Fruit fly (Drosophila melanogaster): ENCODE data around the gene Tsp66E.

The Tsp66E gene

DNA sequence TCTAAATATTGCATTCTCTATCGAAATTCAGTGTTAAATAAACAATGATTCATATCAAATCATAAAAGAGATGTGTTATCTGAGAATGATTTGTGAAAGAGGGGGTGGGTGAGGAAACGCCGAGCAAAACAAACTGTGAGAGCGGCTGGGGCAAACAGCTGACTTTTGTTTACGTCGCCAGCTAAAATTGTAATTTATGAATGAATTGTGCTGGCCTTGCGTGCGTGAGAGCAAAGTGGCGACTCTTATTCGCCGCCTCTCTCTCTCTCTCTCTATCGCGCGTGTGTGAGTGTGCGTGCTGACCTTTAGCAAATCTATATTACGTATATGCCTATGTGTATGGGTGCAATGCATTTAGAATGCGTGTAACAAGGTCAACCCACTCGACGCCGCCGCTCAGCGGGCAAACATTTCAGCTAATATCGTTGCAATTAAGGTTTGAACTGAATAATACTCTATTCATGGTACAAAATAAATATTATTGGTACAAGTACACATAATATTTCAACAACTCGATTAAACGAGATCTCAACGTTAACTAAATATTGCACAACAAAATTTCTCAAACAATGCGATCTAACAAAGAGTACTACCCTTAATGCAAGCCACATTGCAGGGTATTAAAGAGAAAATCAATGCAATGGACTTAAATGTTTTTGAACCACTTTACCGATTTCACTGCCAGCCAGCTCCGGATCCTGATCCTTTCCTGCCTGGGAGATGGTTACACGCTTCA lies 66.5 kb downstream of the Tsp66E start:
- no peak for TF ChIP-seq ttk (optimal IDR thresholded peaks at IDR 0.05)
- no peak for TF ChIP-seq psq (optimal IDR thresholded peaks at IDR 0.05)
- TF ChIP-seq insv (optimal IDR thresholded peaks at IDR 0.05): no peak
- no peak for TF ChIP-seq Sin3A (optimal IDR thresholded peaks at IDR 0.05)
- TF ChIP-seq h (optimal IDR thresholded peaks at IDR 0.05): no peak
- no peak for TF ChIP-seq Myc (optimal IDR thresholded peaks at IDR 0.05)

DNA sequence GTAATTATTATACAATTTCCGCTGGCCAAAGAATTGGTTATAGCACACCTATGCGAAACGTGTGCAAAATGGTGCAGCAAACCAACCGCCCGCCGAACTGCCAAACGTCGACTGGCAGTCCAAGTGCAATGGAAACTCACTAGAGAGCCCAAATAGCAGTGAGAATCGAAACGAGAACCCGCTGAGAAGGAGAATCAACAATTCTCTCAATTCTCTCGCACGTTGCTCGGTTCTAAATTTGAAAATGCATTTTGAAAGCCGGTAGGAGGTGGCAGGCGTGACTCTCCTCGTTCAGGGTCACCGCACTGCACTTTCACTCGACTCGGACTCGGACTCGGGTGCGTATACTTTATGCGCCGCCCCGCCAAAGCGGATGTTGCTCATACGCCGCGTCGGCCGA lies 67.5 kb downstream of the Tsp66E start, which contains the start of gene CG5644:
Gene CG5644 (minus strand): TSS at position 101 of the 400 bp plus-strand sequence.
- TF ChIP-seq h (optimal IDR thresholded peaks at IDR 0.05) (no peak), insv (optimal IDR thresholded peaks at IDR 0.05) (no peak), Sin3A (optimal IDR thresholded peaks at IDR 0.05) (no peak), Myc (optimal IDR thresholded peaks at IDR 0.05) (no peak), psq (optimal IDR thresholded peaks at IDR 0.05) (no peak), ttk (optimal IDR thresholded peaks at IDR 0.05) (no peak)

DNA sequence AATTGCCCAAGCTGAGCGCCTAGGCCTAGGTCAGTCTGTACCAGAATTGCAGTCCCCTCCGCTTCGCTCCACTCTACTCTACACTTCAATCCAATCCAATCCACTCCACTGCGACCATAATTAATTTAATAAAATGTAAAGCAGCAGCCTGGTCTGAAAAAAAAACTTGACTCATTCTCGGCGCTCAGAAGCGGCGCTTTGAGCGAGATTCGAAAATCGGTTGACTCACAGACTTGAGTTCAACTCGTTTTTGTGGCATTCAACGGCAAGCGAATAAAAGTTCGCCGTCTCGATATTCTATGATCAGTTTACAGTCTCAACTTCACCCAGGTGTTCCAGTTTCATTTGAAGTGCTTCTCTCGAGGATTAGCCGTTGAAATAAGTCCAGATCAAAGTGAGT lies 69.2 kb downstream of the Tsp66E start, which contains the start of gene CG13314:
Gene CG13314 (plus strand): TSS at position 301 of the 400 bp plus-strand sequence.
- TF ChIP-seq Sin3A (optimal IDR thresholded peaks at IDR 0.05): no peak
- TF ChIP-seq insv (optimal IDR thresholded peaks at IDR 0.05): no peak
- no peak for TF ChIP-seq ttk (optimal IDR thresholded peaks at IDR 0.05)
- no peak for TF ChIP-seq psq (optimal IDR thresholded peaks at IDR 0.05)
- no peak for TF ChIP-seq h (optimal IDR thresholded peaks at IDR 0.05)
- no peak for TF ChIP-seq Myc (optimal IDR thresholded peaks at IDR 0.05)

Data from Kc167 (cell line).